Fruit fly (Drosophila melanogaster) whole organism, embryonic: ENCODE results near the gene CG1910.

ENCODE experiments used
- BEAF-32 ChIP-seq: fragments of 200-800 bp; sonication (Bioruptor generic); optimal IDR thresholded peaks from 3 replicates; lab custom pipeline; 2017; ENCODE audit warnings: missing biosample characterization, missing genetic modification characterization, mild to moderate bottlenecking, moderate library complexity, missing genetic modification reagents
- Bteb2 ChIP-seq: fragments of 200-800 bp; sonication (Bioruptor generic); optimal IDR thresholded peaks from 2 replicates; lab custom pipeline; 2016; ENCODE audit warnings: missing biosample characterization, missing genetic modification characterization
- CG11695 ChIP-seq: fragments of 200-800 bp; sonication (Bioruptor generic); IDR thresholded peaks from 3 replicates; pipeline ENCODE4 v1.3.6; 2022; ENCODE audit warnings: missing biosample characterization, missing genetic modification characterization
- CG12104 ChIP-seq: fragments of 200-800 bp; sonication (Bioruptor generic); optimal IDR thresholded peaks from 3 replicates; lab custom pipeline; 2016; ENCODE audit warnings: missing biosample characterization, missing genetic modification characterization
- CG13624 ChIP-seq: fragments of 200-800 bp; sonication (Bioruptor generic); optimal IDR thresholded peaks from 2 replicates; lab custom pipeline; 2016; ENCODE audit warnings: missing biosample characterization, missing genetic modification characterization
- CG14014 ChIP-seq: fragments of 200-800 bp; sonication (Bioruptor generic); IDR thresholded peaks from 2 replicates; pipeline ENCODE4 v1.3.6; 2022; ENCODE audit warnings: missing biosample characterization, missing genetic modification characterization
- CG14710 ChIP-seq: fragments of 200-800 bp; sonication (Bioruptor generic); optimal IDR thresholded peaks from 3 replicates; lab custom pipeline; 2019; ENCODE audit warnings: missing biosample characterization, mild to moderate bottlenecking, missing genetic modification characterization, moderate library complexity
- CG15011 ChIP-seq: fragments of 200-800 bp; sonication (Bioruptor generic); optimal IDR thresholded peaks from 3 replicates; lab custom pipeline; 2018; ENCODE audit warnings: missing biosample characterization, mild to moderate bottlenecking, missing genetic modification characterization
- CG15479 ChIP-seq: fragments of 200-800 bp; sonication (Bioruptor generic); optimal IDR thresholded peaks from 3 replicates; lab custom pipeline; 2019; ENCODE audit warnings: missing biosample characterization, mild to moderate bottlenecking, missing genetic modification characterization, moderate library complexity
- CG1603 ChIP-seq: fragments of 200-800 bp; sonication (Bioruptor generic); optimal IDR thresholded peaks from 2 replicates; lab custom pipeline; 2019; ENCODE audit warnings: missing biosample characterization, mild to moderate bottlenecking, missing genetic modification characterization, moderate library complexity
- CG16815 ChIP-seq: fragments of 200-800 bp; sonication (Bioruptor generic); optimal IDR thresholded peaks from 3 replicates; lab custom pipeline; 2017; ENCODE audit warnings: missing biosample characterization, mild to moderate bottlenecking, missing genetic modification characterization
- CG17359 ChIP-seq: fragments of 200-800 bp; sonication (Bioruptor generic); optimal IDR thresholded peaks from 3 replicates; lab custom pipeline; 2018; ENCODE audit warnings: missing biosample characterization, mild to moderate bottlenecking, missing genetic modification characterization, moderate library complexity
- CG17385 ChIP-seq: fragments of 200-800 bp; sonication (Bioruptor generic); optimal IDR thresholded peaks from 3 replicates; lab custom pipeline; 2018; ENCODE audit warnings: missing biosample characterization, mild to moderate bottlenecking, missing genetic modification characterization
- CG18262 ChIP-seq: fragments of 200-800 bp; optimal IDR thresholded peaks from 3 replicates; lab custom pipeline; 2019; ENCODE audit warnings: missing biosample characterization, mild to moderate bottlenecking, missing genetic modification characterization, moderate library complexity
- CG18619 ChIP-seq: fragments of 200-800 bp; sonication (Bioruptor generic); optimal IDR thresholded peaks from 3 replicates; lab custom pipeline; 2017; ENCODE audit warnings: missing biosample characterization, mild to moderate bottlenecking, missing genetic modification characterization
- CG2116 ChIP-seq: fragments of 200-800 bp; sonication (Bioruptor generic); optimal IDR thresholded peaks from 3 replicates; lab custom pipeline; 2018; ENCODE audit warnings: missing biosample characterization, mild to moderate bottlenecking, missing genetic modification characterization
- CG2129 ChIP-seq: fragments of 200-800 bp; sonication (Bioruptor generic); IDR thresholded peaks from 2 replicates; pipeline ENCODE4 v1.3.6; 2022; ENCODE audit warnings: missing biosample characterization, missing genetic modification characterization; ENCODE audit not compliant: partially characterized antibody
- CG30020 ChIP-seq: fragments of 200-800 bp; optimal IDR thresholded peaks from 2 replicates; lab custom pipeline; 2019; ENCODE audit warnings: missing biosample characterization, mild to moderate bottlenecking, missing genetic modification characterization, moderate library complexity
- CG31365 ChIP-seq: fragments of 200-800 bp; sonication (Bioruptor generic); optimal IDR thresholded peaks from 2 replicates; lab custom pipeline; 2018; ENCODE audit warnings: missing biosample characterization, mild to moderate bottlenecking, missing genetic modification characterization
- CG5180 ChIP-seq: fragments of 200-800 bp; sonication (Bioruptor generic); optimal IDR thresholded peaks from 3 replicates; lab custom pipeline; 2017; ENCODE audit warnings: missing biosample characterization, missing genetic modification characterization, mild to moderate bottlenecking, moderate library complexity, missing genetic modification reagents
- CG6689 ChIP-seq: fragments of 200-800 bp; sonication (Bioruptor generic); IDR thresholded peaks from 2 replicates; pipeline ENCODE4 v1.3.6; 2022; ENCODE audit warnings: missing biosample characterization, missing genetic modification characterization
- CG7271 ChIP-seq: fragments of 200-800 bp; sonication (Bioruptor generic); optimal IDR thresholded peaks from 2 replicates; lab custom pipeline; 2018; ENCODE audit warnings: missing biosample characterization, mild to moderate bottlenecking, missing genetic modification characterization, moderate library complexity
- CG9876 ChIP-seq: fragments of 200-800 bp; sonication (Bioruptor generic); optimal IDR thresholded peaks from 2 replicates; lab custom pipeline; 2016; ENCODE audit warnings: missing biosample characterization, missing genetic modification characterization
- Doc2 ChIP-seq: fragments of 200-800 bp; sonication (Bioruptor generic); IDR thresholded peaks from 2 replicates; pipeline ENCODE4 v1.3.6; 2022; ENCODE audit warnings: missing biosample characterization, missing genetic modification characterization
- E2f1 ChIP-seq: fragments of 200-800 bp; sonication (Bioruptor generic); IDR thresholded peaks from 2 replicates; pipeline ENCODE4 v1.3.6; 2022; ENCODE audit warnings: missing biosample characterization, missing genetic modification characterization
- ERR ChIP-seq: fragments of 200-800 bp; sonication (Bioruptor generic); optimal IDR thresholded peaks from 2 replicates; lab custom pipeline; 2016; ENCODE audit warnings: missing biosample characterization, missing genetic modification characterization
- Elba2 ChIP-seq: fragments of 200-800 bp; sonication (Bioruptor generic); optimal IDR thresholded peaks from 3 replicates; lab custom pipeline; 2016; ENCODE audit warnings: missing biosample characterization, missing genetic modification characterization
- HLH54F ChIP-seq: fragments of 200-800 bp; sonication (Bioruptor generic); optimal IDR thresholded peaks from 3 replicates; lab custom pipeline; 2016; ENCODE audit warnings: missing biosample characterization, missing genetic modification characterization
- HLHmδ ChIP-seq: fragments of 200-800 bp; sonication (Bioruptor generic); optimal IDR thresholded peaks from 2 replicates; lab custom pipeline; 2018; ENCODE audit warnings: missing biosample characterization, mild to moderate bottlenecking, missing genetic modification characterization, moderate library complexity
- Max ChIP-seq: fragments of 200-800 bp; sonication (Bioruptor generic); optimal IDR thresholded peaks from 2 replicates; lab custom pipeline; 2016; ENCODE audit warnings: missing biosample characterization, mild to moderate bottlenecking, missing genetic modification characterization
- Med ChIP-seq: fragments of 200-800 bp; sonication (Bioruptor generic); peaks from one replicate; lab custom pipeline; 2016; ENCODE audit warnings: missing biosample characterization, missing genetic modification characterization, mild to moderate bottlenecking, inconsistent platforms, moderate library complexity
- aop ChIP-seq: fragments of 200-800 bp; sonication (Bioruptor generic); IDR thresholded peaks from 2 replicates; pipeline ENCODE4 v1.3.6; 2022; ENCODE audit warnings: missing biosample characterization, missing genetic modification characterization
- ase ChIP-seq: fragments of 200-800 bp; sonication (Bioruptor generic); IDR thresholded peaks from 3 replicates; pipeline ENCODE4 v1.3.6; 2022; ENCODE audit warnings: missing biosample characterization, missing genetic modification characterization
- cas ChIP-seq: fragments of 200-800 bp; sonication (Bioruptor generic); IDR thresholded peaks from 2 replicates; pipeline ENCODE4 v1.3.6; 2022; ENCODE audit warnings: missing biosample characterization, missing genetic modification characterization
- caup ChIP-seq: fragments of 200-800 bp; sonication (Bioruptor generic); optimal IDR thresholded peaks from 3 replicates; lab custom pipeline; 2017; ENCODE audit warnings: missing biosample characterization, mild to moderate bottlenecking, missing genetic modification characterization, moderate library complexity; ENCODE audit not compliant: severe bottlenecking
- dmrt11E ChIP-seq: fragments of 200-800 bp; sonication (Bioruptor generic); optimal IDR thresholded peaks from 3 replicates; lab custom pipeline; 2018; ENCODE audit warnings: missing biosample characterization, mild to moderate bottlenecking, missing genetic modification characterization, moderate library complexity
- fu2 ChIP-seq: fragments of 200-800 bp; sonication (Bioruptor generic); optimal IDR thresholded peaks from 2 replicates; lab custom pipeline; 2016; ENCODE audit warnings: missing biosample characterization, missing genetic modification characterization
- gce ChIP-seq: fragments of 200-800 bp; sonication (Bioruptor generic); IDR thresholded peaks from 3 replicates; pipeline ENCODE4 v1.3.6; 2022; ENCODE audit warnings: missing biosample characterization, missing genetic modification characterization
- gem ChIP-seq: fragments of 200-800 bp; sonication (Bioruptor generic); optimal IDR thresholded peaks from 2 replicates; lab custom pipeline; 2019; ENCODE audit warnings: missing biosample characterization, mild to moderate bottlenecking, missing genetic modification characterization, moderate library complexity
- gsb-n ChIP-seq: fragments of 200-800 bp; sonication (Bioruptor generic); optimal IDR thresholded peaks from 3 replicates; lab custom pipeline; 2018; ENCODE audit warnings: missing biosample characterization, mild to moderate bottlenecking, missing genetic modification characterization
- jigr1 ChIP-seq: fragments of 200-800 bp; sonication (Bioruptor generic); IDR thresholded peaks from 3 replicates; pipeline ENCODE4 v1.3.6; 2022; ENCODE audit warnings: missing biosample characterization, missing genetic modification characterization
- nom ChIP-seq: fragments of 200-800 bp; sonication (Bioruptor generic); optimal IDR thresholded peaks from 2 replicates; lab custom pipeline; 2017; ENCODE audit warnings: missing biosample characterization, missing genetic modification characterization, mild to moderate bottlenecking, moderate library complexity, missing genetic modification reagents
- phol ChIP-seq: fragments of 200-800 bp; sonication (Bioruptor generic); optimal IDR thresholded peaks from 3 replicates; lab custom pipeline; 2018; ENCODE audit warnings: missing biosample characterization, mild to moderate bottlenecking, missing genetic modification characterization, moderate library complexity
- pzg ChIP-seq: fragments of 200-800 bp; sonication (Bioruptor generic); optimal IDR thresholded peaks from 3 replicates; lab custom pipeline; 2018; ENCODE audit warnings: missing biosample characterization, mild to moderate bottlenecking, missing genetic modification characterization, moderate library complexity
- sens-2 ChIP-seq: fragments of 200-800 bp; sonication (Bioruptor generic); IDR thresholded peaks from 2 replicates; pipeline ENCODE4 v1.3.6; 2022; ENCODE audit warnings: missing biosample characterization, missing genetic modification characterization
- shn ChIP-seq: fragments of 200-800 bp; sonication (Bioruptor generic); optimal IDR thresholded peaks from 3 replicates; lab custom pipeline; 2016; ENCODE audit warnings: missing biosample characterization, missing genetic modification characterization
- sr ChIP-seq: fragments of 200-800 bp; sonication (Bioruptor generic); IDR thresholded peaks from 3 replicates; pipeline ENCODE4 v1.3.6; 2022; ENCODE audit warnings: missing biosample characterization, missing genetic modification characterization
- tio ChIP-seq: fragments of 200-800 bp; sonication (Bioruptor generic); optimal IDR thresholded peaks from 2 replicates; lab custom pipeline; 2017; ENCODE audit warnings: missing biosample characterization, missing genetic modification characterization, inconsistent platforms
- toy ChIP-seq: fragments of 200-800 bp; sonication (Bioruptor generic); IDR thresholded peaks from 2 replicates; pipeline ENCODE4 v1.3.6; 2022; ENCODE audit warnings: missing biosample characterization, missing genetic modification characterization
- usp ChIP-seq: fragments of >200 bp; optimal IDR thresholded peaks from 2 replicates; lab custom pipeline; 2017; ENCODE audit warnings: missing biosample characterization, missing genetic modification characterization
- vvl ChIP-seq: fragments of 200-800 bp; sonication (Bioruptor generic); IDR thresholded peaks from 2 replicates; pipeline ENCODE4 v1.3.6; 2022; ENCODE audit warnings: missing biosample characterization, missing genetic modification characterization

CG1910 gene

DNA sequence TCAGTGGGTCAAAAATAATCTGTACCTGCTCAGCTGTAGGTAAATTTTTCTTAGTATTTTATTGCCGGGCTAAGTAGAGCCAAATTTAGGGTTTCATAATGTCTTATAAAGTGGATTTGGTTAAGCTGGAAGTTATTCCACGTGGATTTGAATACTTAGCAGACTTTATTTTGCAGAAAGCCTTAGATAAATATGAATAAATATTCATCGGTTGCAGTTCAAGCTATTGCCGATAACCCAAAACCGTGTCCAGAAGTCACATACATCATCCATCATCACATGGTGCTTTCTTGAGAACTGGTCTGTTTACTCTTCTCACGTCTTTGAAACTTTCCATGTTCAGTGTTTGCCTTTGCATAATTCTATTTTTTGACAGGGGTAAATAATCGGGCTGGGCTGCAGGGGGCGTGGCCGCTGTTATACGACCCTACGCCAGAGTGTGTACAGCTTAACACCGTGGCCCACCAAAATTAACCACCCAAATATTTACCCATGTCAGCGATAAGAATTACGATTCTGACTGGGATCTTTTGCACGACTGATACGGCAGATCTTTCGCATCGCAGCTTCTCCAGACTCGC is 11.2 kb downstream of the CG1910 start, which contains the start of gene CG2187 (continued):
- TF ChIP-seq toy (GFP tag; lab: Robert Waterston, UW) (no peak), BEAF-32 (GFP tag; lab: Kevin White, UChicago) (no peak), E2f1 (GFP tag; lab: Robert Waterston, UW) (no peak), ERR (GFP tag; lab: Kevin White, UChicago) (no peak), CG12104 (peak; percentile 12), CG30020 (tag; lab: Kevin White, UChicago) (no peak), tio (GFP tag; lab: Kevin White, UChicago) (no peak), CG31365 (tag; lab: Kevin White, UChicago) (no peak), nom (GFP tag; lab: Kevin White, UChicago) (no peak), CG16815 (GFP tag; lab: Kevin White, UChicago) (no peak), HLH54F (no peak), Doc2 (GFP tag; lab: Robert Waterston, UW) (no peak), CG17359 (tag; lab: Kevin White, UChicago) (no peak), fu2 (GFP tag; lab: Kevin White, UChicago) (no peak), CG18619 (GFP tag; lab: Kevin White, UChicago) (no peak), cas (GFP tag; lab: Robert Waterston, UW) (no peak), CG7271 (tag; lab: Kevin White, UChicago) (no peak), gem (tag; lab: Kevin White, UChicago) (no peak), CG5180 (GFP tag; lab: Kevin White, UChicago) (no peak), sr (GFP tag; lab: Robert Waterston, UW) (no peak), Elba2 (GFP tag; lab: Kevin White, UChicago) (no peak), jigr1 (GFP tag; lab: Robert Waterston, UW) (no peak), aop (no peak), Max (GFP tag; lab: Kevin White, UChicago) (no peak), CG2129 (GFP tag; lab: Robert Waterston, UW) (no peak), CG18262 (no peak), CG11695 (GFP tag; lab: Robert Waterston, UW) (no peak), CG15479 (GFP tag; lab: Kevin White, UChicago) (peak; percentile 27), CG2116 (GFP tag; lab: Kevin White, UChicago) (no peak), ase (no peak), pzg (no peak), dmrt11E (no peak), sens-2 (no peak), gce (GFP tag; lab: Robert Waterston, UW) (no peak), CG14710 (tag; lab: Kevin White, UChicago) (peak; percentile 0), usp (no peak), CG15011 (GFP tag; lab: Kevin White, UChicago) (no peak), CG6689 (GFP tag; lab: Robert Waterston, UW) (no peak), vvl (GFP tag; lab: Robert Waterston, UW) (no peak), CG1603 (tag; lab: Kevin White, UChicago) (peak; percentile 18), CG14014 (no peak), CG13624 (GFP tag; lab: Kevin White, UChicago) (no peak), gsb-n (tag; lab: Kevin White, UChicago) (no peak), Bteb2 (GFP tag; lab: Kevin White, UChicago) (no peak), caup (GFP tag; lab: Kevin White, UChicago) (peak; percentile 16), HLHmδ (GFP tag; lab: Kevin White, UChicago) (no peak), shn (GFP tag; lab: Kevin White, UChicago) (no peak), phol (no peak), Med (GFP tag; lab: Kevin White, UChicago) (peak; percentile 75), CG9876 (GFP tag; lab: Kevin White, UChicago) (no peak), CG17385 (GFP tag; lab: Kevin White, UChicago) (peak; percentile 7)
